Fruit fly (Drosophila melanogaster): ENCODE results near the gene IPIP.

Gene IPIP

DNA sequence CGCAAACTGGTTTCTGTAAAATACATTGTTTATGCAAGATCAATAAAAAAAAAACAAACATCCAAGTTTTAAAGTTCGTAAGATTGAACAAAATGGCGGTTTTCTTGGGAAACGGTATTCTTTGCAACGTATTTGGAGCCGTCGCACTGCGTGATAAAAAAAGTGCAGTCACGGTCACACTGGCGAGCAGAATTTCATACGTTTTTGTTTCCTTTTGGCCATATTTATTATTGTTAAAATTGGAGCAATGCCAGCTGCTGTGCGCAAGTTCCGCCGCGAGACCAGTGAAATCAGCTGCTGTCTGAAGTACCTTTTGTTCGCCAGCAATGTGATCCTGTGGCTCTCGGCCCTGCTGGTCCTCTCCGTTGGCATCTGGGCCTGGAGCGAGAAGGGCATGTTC lies 47.7 kb upstream of the IPIP start, which contains the start of gene Tsp26A:
Gene Tsp26A, plus strand, starts transcription at position 164 of the 400 bp plus-strand sequence.
- TF ChIP-seq dsf (GFP tag; optimal IDR thresholded peaks at IDR 0.05; ENCODE audit: borderline replicate concordance) (no peak), Dif (GFP tag; optimal IDR thresholded peaks at IDR 0.05; ENCODE audit: partially characterized antibody) (no peak), jim (GFP tag; optimal IDR thresholded peaks at IDR 0.05) (no peak), fru (GFP tag; optimal IDR thresholded peaks at IDR 0.05) (no peak), Jra (GFP tag; optimal IDR thresholded peaks at IDR 0.05) (no peak)

DNA sequence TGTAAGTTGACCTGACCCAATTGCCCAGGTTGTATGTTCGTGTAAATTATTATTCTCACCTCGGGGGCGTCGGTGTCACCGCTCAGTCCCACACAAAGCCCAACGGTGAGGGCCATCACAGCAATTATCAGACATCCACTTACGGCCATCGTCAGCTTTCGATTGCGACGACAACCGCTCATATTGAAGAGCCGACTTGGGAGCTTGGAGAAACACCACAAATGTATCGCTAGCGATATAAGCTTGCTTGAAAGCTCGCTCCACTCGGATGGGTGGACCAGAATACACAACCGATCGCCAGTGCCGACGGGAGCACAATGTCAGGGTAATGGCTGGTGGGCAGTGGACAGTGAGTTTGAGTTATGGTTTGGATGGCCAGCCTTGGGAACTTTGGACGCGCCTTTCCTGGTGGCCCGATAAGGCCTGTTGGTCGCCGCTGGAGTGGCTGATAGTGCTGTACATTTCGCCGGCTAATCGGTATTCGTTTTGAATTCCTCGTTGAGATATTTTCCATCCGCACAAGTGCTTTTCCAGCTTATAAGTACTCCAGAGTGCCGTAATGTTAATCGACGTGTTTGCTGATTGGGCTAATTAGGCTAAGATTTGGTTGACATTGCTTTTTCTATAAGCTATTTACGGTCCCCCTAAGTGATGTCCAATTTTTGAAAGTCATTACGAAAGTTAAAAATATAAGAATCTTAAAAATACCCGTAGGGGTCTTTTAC lies 41.1 kb upstream of the IPIP start, which contains the start of gene Gal:
Gene Gal, minus strand, starts transcription at position 320 of the 725 bp plus-strand sequence.
- no peak for TF ChIP-seq HLH106 (tag; optimal IDR thresholded peaks at IDR 0.05)
- TF ChIP-seq Vsx2 (GFP tag; optimal IDR thresholded peaks at IDR 0.05; ENCODE audit: partially characterized antibody): peak; percentile 3

DNA sequence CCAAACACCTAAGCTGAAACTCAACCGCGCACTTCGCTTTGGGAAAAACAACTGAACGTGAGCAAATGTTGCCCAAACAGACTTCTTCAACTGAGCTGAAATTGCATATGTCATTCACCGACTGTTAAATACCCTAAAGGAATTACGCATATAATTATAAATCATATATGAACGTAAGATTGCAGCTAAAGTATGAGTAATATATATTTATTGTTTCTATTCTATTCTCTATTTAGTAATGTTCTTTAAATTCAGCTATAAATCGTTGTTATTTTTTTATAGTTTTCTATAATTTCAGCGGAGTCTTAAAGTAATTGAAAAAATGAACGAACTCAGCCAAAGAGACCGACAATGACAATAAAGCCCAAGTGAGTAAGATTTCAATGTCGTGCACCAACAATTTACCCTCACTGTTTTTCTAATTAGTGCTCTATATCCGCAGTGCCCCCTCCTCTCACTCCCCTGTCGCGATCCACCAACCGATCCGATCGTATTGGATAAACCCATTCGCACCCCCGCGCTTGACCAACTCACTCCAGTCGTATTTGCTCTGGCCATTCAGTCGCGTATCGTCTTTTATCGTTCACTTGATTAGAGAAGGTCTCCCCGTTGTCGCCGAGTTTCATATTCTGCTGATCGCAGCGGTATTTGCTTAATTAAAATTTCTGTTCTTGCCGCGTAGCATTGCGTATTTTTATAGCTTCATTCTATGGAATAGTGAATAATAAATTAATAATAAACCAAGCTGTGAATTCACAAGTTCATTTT lies 35.3 kb upstream of the IPIP start, which contains the start of gene CG9098:
Gene CG9098, minus strand, starts transcription at position 36 of the 768 bp plus-strand sequence.
- TF ChIP-seq sage (GFP tag; optimal IDR thresholded peaks at IDR 0.05): no peak
- TF ChIP-seq dsf (GFP tag; optimal IDR thresholded peaks at IDR 0.05; ENCODE audit: borderline replicate concordance): no peak
- no peak for TF ChIP-seq sv (GFP tag; optimal IDR thresholded peaks at IDR 0.05)
- no peak for TF ChIP-seq Sp1 (GFP tag; optimal IDR thresholded peaks at IDR 0.05)
- TF ChIP-seq CG32264 (GFP tag; optimal IDR thresholded peaks at IDR 0.05): no peak
- TF ChIP-seq Jra (GFP tag; optimal IDR thresholded peaks at IDR 0.05): no peak
- TF ChIP-seq brk (GFP tag; optimal IDR thresholded peaks at IDR 0.05): no peak
- no peak for TF ChIP-seq HLH106 (tag; optimal IDR thresholded peaks at IDR 0.05)
- no peak for TF ChIP-seq br (GFP tag; optimal IDR thresholded peaks at IDR 0.05)
- TF ChIP-seq fru (GFP tag; optimal IDR thresholded peaks at IDR 0.05): no peak
- TF ChIP-seq Hnf4 (GFP tag; optimal IDR thresholded peaks at IDR 0.05): no peak
- no peak for TF ChIP-seq Myc (optimal IDR thresholded peaks at IDR 0.05)
- no peak for TF ChIP-seq Rel (GFP tag; optimal IDR thresholded peaks at IDR 0.05)
- TF ChIP-seq Rel (tag; optimal IDR thresholded peaks at IDR 0.05): no peak
- no peak for TF ChIP-seq woc (GFP tag; optimal IDR thresholded peaks at IDR 0.05)
- TF ChIP-seq h (GFP tag; optimal IDR thresholded peaks at IDR 0.05): no peak
- no peak for TF ChIP-seq lola (GFP tag; optimal IDR thresholded peaks at IDR 0.05)

DNA sequence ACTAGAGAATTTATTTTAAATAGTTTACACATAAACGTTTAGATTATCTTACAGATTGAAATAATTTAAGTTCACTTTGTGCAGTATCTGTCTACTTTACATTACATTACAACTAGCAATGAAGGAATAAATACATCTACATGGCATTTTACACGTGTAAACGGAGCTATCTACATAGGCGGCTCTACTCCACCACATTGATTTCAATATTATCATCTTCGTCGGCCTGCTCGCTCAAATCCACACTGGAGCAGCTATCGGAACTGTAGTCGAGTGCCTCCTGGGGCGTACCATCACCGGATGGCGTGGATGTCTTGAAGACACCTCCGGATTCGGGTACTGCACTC lies 34.8 kb upstream of the IPIP start:
- TF ChIP-seq Sp1 (GFP tag; optimal IDR thresholded peaks at IDR 0.05) (no peak), Hr83 (GFP tag; optimal IDR thresholded peaks at IDR 0.05; ENCODE audit: poor library complexity, severe bottlenecking) (no peak), Abd-B (GFP tag; optimal IDR thresholded peaks at IDR 0.05) (no peak), Myc (optimal IDR thresholded peaks at IDR 0.05) (no peak), psq (GFP tag; optimal IDR thresholded peaks at IDR 0.05) (no peak), rgr (GFP tag; optimal IDR thresholded peaks at IDR 0.05) (no peak), Jra (GFP tag; optimal IDR thresholded peaks at IDR 0.05) (no peak), ey (GFP tag; optimal IDR thresholded peaks at IDR 0.05) (no peak), sage (GFP tag; optimal IDR thresholded peaks at IDR 0.05) (no peak), br (GFP tag; optimal IDR thresholded peaks at IDR 0.05) (no peak), HLH106 (tag; optimal IDR thresholded peaks at IDR 0.05) (no peak), pan (optimal IDR thresholded peaks at IDR 0.05) (no peak), tai (GFP tag; optimal IDR thresholded peaks at IDR 0.05) (no peak), h (GFP tag; optimal IDR thresholded peaks at IDR 0.05) (no peak), jim (GFP tag; optimal IDR thresholded peaks at IDR 0.05) (no peak), foxo (GFP tag; optimal IDR thresholded peaks at IDR 0.05) (no peak)

DNA sequence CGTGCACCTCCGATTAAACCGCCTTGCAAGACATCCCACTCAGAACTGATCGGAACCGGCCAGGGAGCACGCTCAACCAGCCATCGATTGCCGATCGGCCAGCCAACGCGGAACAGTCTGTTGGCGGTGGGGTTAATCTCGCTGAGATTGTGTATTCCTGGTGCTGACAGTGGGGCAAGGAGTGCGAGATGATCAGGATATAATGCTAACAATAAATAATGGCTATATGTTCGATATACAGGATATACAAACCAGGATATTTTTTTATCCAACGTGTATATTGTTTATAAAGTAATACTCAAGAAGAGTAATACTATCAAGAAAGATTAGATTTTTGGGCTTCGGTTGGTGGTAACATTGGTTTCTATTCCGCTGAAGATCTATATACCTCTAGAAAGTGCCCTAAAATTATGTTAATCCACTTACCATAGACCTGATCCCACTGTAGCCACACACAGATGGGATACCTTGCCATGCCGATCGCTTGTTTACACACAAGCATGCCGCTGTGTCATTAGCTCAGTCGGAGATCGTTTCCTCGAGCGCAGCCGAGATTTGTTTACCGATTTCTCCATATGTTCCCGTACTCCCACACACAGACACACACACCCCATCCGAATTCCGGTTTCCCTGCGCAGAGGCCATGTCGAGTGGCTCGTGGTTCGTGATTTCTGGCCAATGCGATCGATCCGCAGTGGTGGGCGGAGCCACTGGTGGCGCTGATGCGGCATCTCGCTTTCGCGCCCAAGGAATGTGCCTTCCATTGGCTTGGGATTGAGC lies 28.3 kb upstream of the IPIP start, which contains the start of gene H2.0:
Gene H2.0, minus strand, starts transcription at position 51 of the 780 bp plus-strand sequence.
- TF ChIP-seq psq (GFP tag; optimal IDR thresholded peaks at IDR 0.05) (peak; percentile 25), CG9705 (GFP tag; optimal IDR thresholded peaks at IDR 0.05) (no peak), br (GFP tag; optimal IDR thresholded peaks at IDR 0.05) (peak; percentile 52), ey (GFP tag; optimal IDR thresholded peaks at IDR 0.05) (peak; percentile 47), rgr (GFP tag; optimal IDR thresholded peaks at IDR 0.05) (peak; percentile 36), sage (GFP tag; optimal IDR thresholded peaks at IDR 0.05) (no peak), Sp1 (GFP tag; optimal IDR thresholded peaks at IDR 0.05) (peak; percentile 61), fru (GFP tag; optimal IDR thresholded peaks at IDR 0.05) (peak; percentile 52), HLH106 (tag; optimal IDR thresholded peaks at IDR 0.05) (peak; percentile 50), Dif (GFP tag; optimal IDR thresholded peaks at IDR 0.05; ENCODE audit: partially characterized antibody) (peak; percentile 39), GATAd (GFP tag; optimal IDR thresholded peaks at IDR 0.05) (no peak), Jra (GFP tag; optimal IDR thresholded peaks at IDR 0.05) (no peak), woc (GFP tag; optimal IDR thresholded peaks at IDR 0.05) (peak; percentile 48), OdsH (GFP tag; optimal IDR thresholded peaks at IDR 0.05) (peak; percentile 56), dmrt93B (GFP tag; optimal IDR thresholded peaks at IDR 0.05) (peak; percentile 26), h (GFP tag; optimal IDR thresholded peaks at IDR 0.05) (peak; percentile 72), Hr83 (GFP tag; optimal IDR thresholded peaks at IDR 0.05; ENCODE audit: poor library complexity, severe bottlenecking) (no peak), Mio (GFP tag; optimal IDR thresholded peaks at IDR 0.05) (no peak), tai (GFP tag; optimal IDR thresholded peaks at IDR 0.05) (no peak), sv (GFP tag; optimal IDR thresholded peaks at IDR 0.05) (no peak)
